Fruit fly (Drosophila melanogaster) whole organism, embryonic: ENCODE measurements around the gene CG12010.

Experiments used
- ATbp ChIP-seq: fragments of 200-800 bp; sonication (Bioruptor generic); optimal IDR thresholded peaks from 2 replicates; lab custom pipeline; 2017; ENCODE audit warnings: missing biosample characterization, mild to moderate bottlenecking, missing genetic modification characterization, missing genetic modification reagents
- Antp ChIP-seq: fragments of 200-800 bp; sonication (Bioruptor generic); optimal IDR thresholded peaks from 3 replicates; lab custom pipeline; 2016; ENCODE audit warnings: missing biosample characterization, missing genetic modification characterization
- C15 ChIP-seq: fragments of 200-800 bp; sonication (Bioruptor generic); IDR thresholded peaks from 3 replicates; pipeline ENCODE4 v1.3.6; 2022; ENCODE audit warnings: missing biosample characterization, missing genetic modification characterization
- CG10654 ChIP-seq: fragments of 200-800 bp; sonication (Bioruptor generic); optimal IDR thresholded peaks from 2 replicates; lab custom pipeline; 2016; ENCODE audit warnings: missing biosample characterization, missing genetic modification characterization
- CG12299 ChIP-seq: fragments of 200-800 bp; sonication (Bioruptor generic); optimal IDR thresholded peaks from 2 replicates; lab custom pipeline; 2018; ENCODE audit warnings: missing biosample characterization, mild to moderate bottlenecking, missing genetic modification characterization
- CG15479 ChIP-seq: fragments of 200-800 bp; sonication (Bioruptor generic); optimal IDR thresholded peaks from 3 replicates; lab custom pipeline; 2019; ENCODE audit warnings: missing biosample characterization, mild to moderate bottlenecking, missing genetic modification characterization, moderate library complexity
- CG1602 ChIP-seq: fragments of 200-800 bp; sonication (Bioruptor generic); optimal IDR thresholded peaks from 3 replicates; lab custom pipeline; 2016; ENCODE audit warnings: missing biosample characterization, missing genetic modification characterization
- CG17186 ChIP-seq: fragments of 200-800 bp; sonication (Bioruptor generic); optimal IDR thresholded peaks from 3 replicates; lab custom pipeline; 2017; ENCODE audit warnings: missing biosample characterization, missing genetic modification reagents, missing genetic modification characterization
- CG17328 ChIP-seq: fragments of 200-800 bp; sonication (Bioruptor generic); IDR thresholded peaks from 2 replicates; pipeline ENCODE4 v1.3.6; 2022; ENCODE audit warnings: missing biosample characterization, missing genetic modification characterization
- CG17829 ChIP-seq: fragments of 200-800 bp; optimal IDR thresholded peaks from 2 replicates; lab custom pipeline; 2019; ENCODE audit warnings: missing biosample characterization, mild to moderate bottlenecking, missing genetic modification characterization, moderate library complexity
- CG18011 ChIP-seq: fragments of 200-800 bp; sonication (Bioruptor generic); optimal IDR thresholded peaks from 2 replicates; lab custom pipeline; 2017; ENCODE audit warnings: missing biosample characterization, missing genetic modification characterization, mild to moderate bottlenecking, moderate library complexity, missing genotype
- CG1832 ChIP-seq: fragments of 200-800 bp; sonication (Bioruptor generic); optimal IDR thresholded peaks from 2 replicates; lab custom pipeline; 2017; ENCODE audit warnings: missing biosample characterization, mild to moderate bottlenecking, missing genetic modification characterization, inconsistent platforms
- CG18476 ChIP-seq: fragments of 200-800 bp; sonication (Bioruptor generic); optimal IDR thresholded peaks from 2 replicates; lab custom pipeline; 2016; ENCODE audit warnings: missing biosample characterization, mild to moderate bottlenecking, missing genetic modification characterization
- CG18619 ChIP-seq: fragments of 200-800 bp; sonication (Bioruptor generic); optimal IDR thresholded peaks from 3 replicates; lab custom pipeline; 2017; ENCODE audit warnings: missing biosample characterization, mild to moderate bottlenecking, missing genetic modification characterization
- CG31388 ChIP-seq: fragments of 200-800 bp; sonication (Bioruptor generic); optimal IDR thresholded peaks from 2 replicates; lab custom pipeline; 2016; ENCODE audit warnings: missing biosample characterization, missing genetic modification characterization
- CG7963 ChIP-seq: fragments of 200-800 bp; sonication (Bioruptor generic); IDR thresholded peaks from 3 replicates; pipeline ENCODE4 v1.3.6; 2022; ENCODE audit warnings: missing biosample characterization, missing genetic modification characterization; ENCODE audit not compliant: partially characterized antibody
- CG9437 ChIP-seq: fragments of 200-800 bp; sonication (Bioruptor generic); optimal IDR thresholded peaks from 2 replicates; lab custom pipeline; 2018; ENCODE audit warnings: missing biosample characterization, mild to moderate bottlenecking, missing genetic modification characterization
- CoRest ChIP-seq: fragments of 200-800 bp; sonication (Bioruptor generic); optimal IDR thresholded peaks from 3 replicates; lab custom pipeline; 2018; ENCODE audit warnings: missing biosample characterization, mild to moderate bottlenecking, missing genetic modification characterization, moderate library complexity
- E2f1 ChIP-seq: fragments of 200-800 bp; sonication (Bioruptor generic); IDR thresholded peaks from 2 replicates; pipeline ENCODE4 v1.3.6; 2022; ENCODE audit warnings: missing biosample characterization, missing genetic modification characterization
- Elba2 ChIP-seq: fragments of 200-800 bp; sonication (Bioruptor generic); optimal IDR thresholded peaks from 3 replicates; lab custom pipeline; 2016; ENCODE audit warnings: missing biosample characterization, missing genetic modification characterization
- HLH3B ChIP-seq: fragments of 200-800 bp; sonication (Bioruptor generic); IDR thresholded peaks from 2 replicates; pipeline ENCODE4 v1.3.6; 2022; ENCODE audit warnings: missing biosample characterization, missing genetic modification characterization
- Myb ChIP-seq: fragments of 200-800 bp; sonication (Bioruptor generic); optimal IDR thresholded peaks from 2 replicates; lab custom pipeline; 2016; ENCODE audit warnings: missing biosample characterization, missing genetic modification characterization
- NC2α ChIP-seq: fragments of 200-800 bp; sonication (Bioruptor generic); optimal IDR thresholded peaks from 2 replicates; lab custom pipeline; 2016; ENCODE audit warnings: missing biosample characterization, missing genetic modification characterization
- Scr ChIP-seq: fragments of 200-800 bp; sonication (Bioruptor generic); IDR thresholded peaks from 2 replicates; pipeline ENCODE4 v1.3.6; 2022; ENCODE audit warnings: missing biosample characterization, missing genetic modification characterization; ENCODE audit not compliant: partially characterized antibody
- Tbp ChIP-seq: fragments of >200 bp; optimal IDR thresholded peaks from 2 replicates; lab custom pipeline; 2018; ENCODE audit warnings: missing biosample characterization, missing genetic modification characterization
- ab ChIP-seq: fragments of 200-800 bp; sonication (Bioruptor generic); optimal IDR thresholded peaks from 2 replicates; lab custom pipeline; 2016; ENCODE audit warnings: missing biosample characterization, missing genetic modification characterization
- az2 ChIP-seq: fragments of 200-800 bp; sonication (Bioruptor generic); optimal IDR thresholded peaks from 3 replicates; lab custom pipeline; 2016; ENCODE audit warnings: missing biosample characterization, missing genetic modification characterization
- chif ChIP-seq, 2 experiments: fragments of 200-800 bp; sonication (Bioruptor generic); optimal IDR thresholded peaks; 3 replicates each; lab custom pipeline; 2016; ENCODE audit warnings: missing biosample characterization in 2 of 2, missing genetic modification characterization in 2 of 2
- crc ChIP-seq: fragments of 200-800 bp; sonication (Bioruptor generic); optimal IDR thresholded peaks from 2 replicates; lab custom pipeline; 2016; ENCODE audit warnings: missing biosample characterization, missing genetic modification characterization
- cwo ChIP-seq: fragments of 200-800 bp; sonication (Bioruptor generic); optimal IDR thresholded peaks from 3 replicates; lab custom pipeline; 2017; ENCODE audit warnings: missing biosample characterization, missing genetic modification characterization, mild to moderate bottlenecking, moderate library complexity, missing genetic modification reagents
- dan ChIP-seq: fragments of 200-800 bp; sonication (Bioruptor generic); IDR thresholded peaks from 2 replicates; pipeline ENCODE4 v1.3.6; 2022; ENCODE audit warnings: missing biosample characterization, missing genetic modification characterization
- dpn ChIP-seq, 2 experiments: fragments of 200-800 bp; sonication (Bioruptor generic); optimal IDR thresholded peaks; 3 replicates each; lab custom pipeline; 2016; ENCODE audit warnings: missing biosample characterization in 2 of 2, missing genetic modification characterization in 2 of 2
- emc ChIP-seq: fragments of 200-800 bp; sonication (Bioruptor generic); optimal IDR thresholded peaks from 2 replicates; lab custom pipeline; 2016; ENCODE audit warnings: missing biosample characterization, missing genetic modification characterization
- ems ChIP-seq: fragments of 200-800 bp; sonication (Bioruptor generic); optimal IDR thresholded peaks from 3 replicates; lab custom pipeline; 2016; ENCODE audit warnings: missing biosample characterization, missing genetic modification characterization
- esg ChIP-seq: fragments of 200-800 bp; sonication (Bioruptor generic); conservative IDR thresholded peaks from 2 replicates; pipeline ENCODE4 v1.3.6; 2022; ENCODE audit warnings: missing biosample characterization, missing genetic modification characterization
- ewg ChIP-seq: fragments of 200-800 bp; sonication (Bioruptor generic); optimal IDR thresholded peaks from 3 replicates; lab custom pipeline; 2017; ENCODE audit warnings: mild to moderate bottlenecking, missing biosample characterization, missing genetic modification reagents, missing genetic modification characterization
- kay ChIP-seq: fragments of 200-800 bp; sonication (Bioruptor generic); optimal IDR thresholded peaks from 2 replicates; lab custom pipeline; 2016; ENCODE audit warnings: missing biosample characterization, missing genetic modification characterization
- kni ChIP-seq: fragments of 200-800 bp; sonication (Bioruptor generic); optimal IDR thresholded peaks from 3 replicates; lab custom pipeline; 2017; ENCODE audit warnings: mild to moderate bottlenecking, missing biosample characterization, missing genetic modification reagents, missing genetic modification characterization
- lab ChIP-seq: fragments of 200-800 bp; sonication (Bioruptor generic); optimal IDR thresholded peaks from 3 replicates; lab custom pipeline; 2017; ENCODE audit warnings: missing biosample characterization, missing genetic modification characterization, mild to moderate bottlenecking, moderate library complexity, missing genetic modification reagents
- lov ChIP-seq, 2 experiments: fragments of 200-800 bp in 1 of 2; fragments of >200 bp in 1 of 2; sonication (Bioruptor generic) in 1 of 2; IDR thresholded peaks in 1 of 2; optimal IDR thresholded peaks in 1 of 2; 2 replicates in 1 of 2; 3 replicates in 1 of 2; pipeline versions ENCODE4 v1.3.6 to Lab custom; 2017 to 2022; ENCODE audit warnings: missing biosample characterization in 1 of 2, missing genetic modification characterization in 1 of 2
- mirr ChIP-seq: fragments of 200-800 bp; sonication (Bioruptor generic); optimal IDR thresholded peaks from 3 replicates; lab custom pipeline; 2018; ENCODE audit warnings: missing biosample characterization, mild to moderate bottlenecking, missing genetic modification characterization
- pan ChIP-seq, 4 experiments: fragments of >200 bp in 3 of 4; fragments of 200-800 bp in 1 of 4; sonication (Bioruptor generic) in 1 of 4; optimal IDR thresholded peaks in 3 of 4; IDR thresholded peaks in 1 of 4; 2 replicates each; pipeline versions ENCODE4 v1.3.6 to Lab custom; 2017 to 2022; ENCODE audit warnings: missing biosample characterization in 2 of 4, missing genetic modification characterization in 2 of 4, mixed read lengths in 1 of 4
- psq ChIP-seq: fragments of 200-800 bp; sonication (Bioruptor generic); optimal IDR thresholded peaks from 2 replicates; lab custom pipeline; 2017; ENCODE audit warnings: missing biosample characterization, missing genetic modification characterization
- pum ChIP-seq: fragments of 200-800 bp; sonication (Bioruptor generic); optimal IDR thresholded peaks from 2 replicates; lab custom pipeline; 2016; ENCODE audit warnings: missing biosample characterization, missing genetic modification characterization
- repo ChIP-seq: fragments of 200-800 bp; sonication (Bioruptor generic); optimal IDR thresholded peaks from 2 replicates; lab custom pipeline; 2016; ENCODE audit warnings: missing biosample characterization, missing genetic modification characterization
- ssp ChIP-seq: fragments of 200-800 bp; sonication (Bioruptor generic); IDR thresholded peaks from 2 replicates; pipeline ENCODE4 v1.3.6; 2022; ENCODE audit warnings: missing biosample characterization, missing genetic modification characterization
- tap ChIP-seq: fragments of 200-800 bp; optimal IDR thresholded peaks from 3 replicates; lab custom pipeline; 2019; ENCODE audit warnings: missing biosample characterization, mild to moderate bottlenecking, missing genetic modification characterization, moderate library complexity
- trh ChIP-seq: fragments of 200-800 bp; sonication (Bioruptor generic); optimal IDR thresholded peaks from 2 replicates; lab custom pipeline; 2016; ENCODE audit warnings: missing biosample characterization, missing genetic modification characterization
- tx ChIP-seq: fragments of 200-800 bp; sonication (Bioruptor generic); optimal IDR thresholded peaks from 2 replicates; lab custom pipeline; 2016; ENCODE audit warnings: missing biosample characterization, missing genetic modification characterization

The CG12010 gene

dm6 chr3L:3382489-3382879 lies 8.4 kb downstream of the CG12010 start (continued):
- TF ChIP-seq CG9437 (GFP tag; lab: Kevin White, UChicago): peak; percentile 69
- TF ChIP-seq CG1602 (GFP tag; lab: Kevin White, UChicago): peak; percentile 80
- peak; percentile 88 for TF ChIP-seq tap (tag; lab: Kevin White, UChicago)
- peak; percentile 41 for TF ChIP-seq psq (GFP tag; lab: Kevin White, UChicago)
- TF ChIP-seq ewg: peak; percentile 64
- peak; percentile 56 for TF ChIP-seq Antp (GFP tag; lab: Kevin White, UChicago)
- TF ChIP-seq kay (GFP tag; lab: Kevin White, UChicago): peak; percentile 58
- TF ChIP-seq CG10654 (GFP tag; lab: Kevin White, UChicago): peak; percentile 75
- TF ChIP-seq esg (GFP tag; lab: Robert Waterston, UW): peak; percentile 80
- no peak for TF ChIP-seq ab (GFP tag; lab: Kevin White, UChicago)
- peak; percentile 63 for TF ChIP-seq tx (GFP tag; lab: Kevin White, UChicago)
- TF ChIP-seq CG17186 (GFP tag; lab: Kevin White, UChicago): peak; percentile 4
- peak; percentile 77 for TF ChIP-seq CG18619
- peak; percentile 69 for TF ChIP-seq ssp (GFP tag; lab: Robert Waterston, UW)
- TF ChIP-seq lab (GFP tag; lab: Kevin White, UChicago): peak; percentile 92
- no peak for TF ChIP-seq Tbp (GFP tag; lab: Kevin White, UChicago)
- peak; percentile 34 for TF ChIP-seq CG18011
- 0 out of 2 replicates have a peak, but pooled peaks have one; percentile 37 for TF ChIP-seq dan (GFP tag; lab: Robert Waterston, UW)
- TF ChIP-seq cwo (GFP tag; lab: Kevin White, UChicago): peak; percentile 74
- peak; percentile 76 for TF ChIP-seq CG12299 (tag; lab: Kevin White, UChicago)
- peak; percentile 65 for TF ChIP-seq repo
- TF ChIP-seq CoRest: peak; percentile 89
- peak; percentile 82 for TF ChIP-seq HLH3B (GFP tag; lab: Robert Waterston, UW)
- no peak for TF ChIP-seq lov (optimal IDR thresholded peaks at IDR 0.05; lab: Kevin White, UChicago)
- peak; percentile 83 for TF ChIP-seq lov (GFP tag; IDR thresholded peaks at IDR 0.05; lab: Robert Waterston, UW)
- peak; percentile 41 for TF ChIP-seq emc (GFP tag; lab: Kevin White, UChicago)
- peak; percentile 77 for TF ChIP-seq ems
- TF ChIP-seq E2f1 (GFP tag; lab: Robert Waterston, UW): peak; percentile 78
- peak; percentile 40 for TF ChIP-seq crc
- no peak for TF ChIP-seq CG1832 (GFP tag; lab: Kevin White, UChicago)
- peak; percentile 84 for TF ChIP-seq az2 (GFP tag; lab: Kevin White, UChicago)
- TF ChIP-seq pan (optimal IDR thresholded peaks at IDR 0.05; lab: Kevin White, UChicago): no peak
- TF ChIP-seq pan (GFP tag; optimal IDR thresholded peaks at IDR 0.05 in 1 of 2, IDR thresholded peaks at IDR 0.05 in 1 of 2): peak in 1 of 2 experiments; percentile 89
- TF ChIP-seq dpn (GFP tag; optimal IDR thresholded peaks at IDR 0.05; lab: Kevin White, UChicago): peak; percentile 76 to 80
- no peak for TF ChIP-seq CG15479 (GFP tag; lab: Kevin White, UChicago)
- TF ChIP-seq ATbp (GFP tag; lab: Kevin White, UChicago): peak; percentile 87
- TF ChIP-seq Scr: no peak
- TF ChIP-seq chif (GFP tag; optimal IDR thresholded peaks at IDR 0.05; lab: Kevin White, UChicago): peak; percentile 76 to 86
- TF ChIP-seq CG18476 (GFP tag; lab: Kevin White, UChicago): peak; percentile 86
- TF ChIP-seq NC2α (GFP tag; lab: Kevin White, UChicago): peak; percentile 60
- TF ChIP-seq CG31388 (GFP tag; lab: Kevin White, UChicago): peak; percentile 30
- TF ChIP-seq trh (GFP tag; lab: Kevin White, UChicago): peak; percentile 71
- TF ChIP-seq CG17829: peak; percentile 89
- TF ChIP-seq Myb (GFP tag; lab: Kevin White, UChicago): peak; percentile 40
- TF ChIP-seq mirr (GFP tag; lab: Kevin White, UChicago): peak; percentile 1
- TF ChIP-seq kni: peak; percentile 35
- TF ChIP-seq C15 (GFP tag; lab: Robert Waterston, UW): peak; percentile 78; the same call in 2 of the 3 replicates
- TF ChIP-seq Elba2 (GFP tag; lab: Kevin White, UChicago): peak; percentile 2
- no peak for TF ChIP-seq CG7963 (GFP tag; lab: Robert Waterston, UW)
- peak; percentile 87 for TF ChIP-seq CG17328 (GFP tag; lab: Robert Waterston, UW)
- TF ChIP-seq pum (GFP tag; lab: Kevin White, UChicago): peak; percentile 69
